Fruit fly (Drosophila melanogaster) S2 (cell line): ENCODE measurements around the gene CG17283.
"Not testable (repeated sequence)": the region's sequence is repeated elsewhere in the genome, so short reads cannot be mapped to it uniquely, and the experiment has no call there.

Experiments
- CG8478 ChIP-seq: fragments of >200 bp; optimal IDR thresholded peaks from 2 replicates; lab custom pipeline; 2018
- CTCF ChIP-seq, 2 experiments: fragments of >200 bp; optimal IDR thresholded peaks; 2 replicates each; lab custom pipeline; 2018

The CG17283 gene

DNA sequence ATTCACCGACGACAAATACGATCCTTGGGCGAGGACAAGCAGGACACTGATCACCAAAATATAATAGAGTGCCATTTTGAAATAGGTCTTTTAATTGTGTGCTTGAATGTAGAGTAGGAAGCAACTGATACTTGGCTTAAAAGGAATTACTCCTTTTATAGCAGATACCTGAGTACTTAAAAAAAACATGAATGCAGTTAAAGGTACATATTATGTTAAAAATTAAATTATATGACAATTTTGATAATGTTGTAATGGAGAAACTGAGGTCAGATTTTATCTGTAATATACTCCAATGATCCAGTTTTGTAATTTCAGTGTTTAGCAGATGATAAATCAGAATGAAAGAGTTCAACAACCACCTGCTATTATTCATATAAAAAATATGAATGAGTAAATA lies 14.4 kb downstream of the CG17283 start, which contains the start of gene CG14332:
Gene CG14332 (minus strand): TSS at position 101 of the 400 bp plus-strand sequence.
- no peak for TF ChIP-seq CTCF (optimal IDR thresholded peaks at IDR 0.05; lab: Kevin White, UChicago)
- no peak for TF ChIP-seq CG8478 (lab: Kevin White, UChicago)

dm6 chr3R:17425417-17425915 lies 17.8 kb downstream of the CG17283 start, which contains the start of gene cysu:
Gene cysu (plus strand): TSS chr3R:17425768.
- TF ChIP-seq CG8478 (lab: Kevin White, UChicago) (no peak), CTCF (optimal IDR thresholded peaks at IDR 0.05; lab: Kevin White, UChicago) (no peak)

DNA sequence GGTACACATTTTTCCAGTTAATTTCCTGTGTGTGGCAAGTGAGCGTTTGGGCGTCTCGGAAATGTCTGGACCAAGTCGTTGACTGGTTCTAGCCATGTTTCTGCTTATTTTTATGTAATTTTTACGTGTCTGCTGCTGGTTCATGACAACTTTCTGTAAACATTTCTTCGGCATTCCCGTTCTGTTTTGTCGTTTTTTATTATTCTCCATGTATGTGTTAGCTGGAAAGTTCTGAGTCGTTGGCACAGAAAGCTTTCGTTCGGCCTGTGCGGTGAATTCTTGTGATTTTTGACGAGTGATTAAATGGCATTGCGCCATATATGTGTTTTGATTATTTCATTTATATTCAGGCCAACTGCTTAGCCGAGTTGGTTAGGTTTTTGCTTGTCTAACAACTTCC lies 18.6 kb downstream of the CG17283 start:
- no peak for TF ChIP-seq CG8478 (lab: Kevin White, UChicago)
- no peak for TF ChIP-seq CTCF (optimal IDR thresholded peaks at IDR 0.05; lab: Kevin White, UChicago)

DNA sequence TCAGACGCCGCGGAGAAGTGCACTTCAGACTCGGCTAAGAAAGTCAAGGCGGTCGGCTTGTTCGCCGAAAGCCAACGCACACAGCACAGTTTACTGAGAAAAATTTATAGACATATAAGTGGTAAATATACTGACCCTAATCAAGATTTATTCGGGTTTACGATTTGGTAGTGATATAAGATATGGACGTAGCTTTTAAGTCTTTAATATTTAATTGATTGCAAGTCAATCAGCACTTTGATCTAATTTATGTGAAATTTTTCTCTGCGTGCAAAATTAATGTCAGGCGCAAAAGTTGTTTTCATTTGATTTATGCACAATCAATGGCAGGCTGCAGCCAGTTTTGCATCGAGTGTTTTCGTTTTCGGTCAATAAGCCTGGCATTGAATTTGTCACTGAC lies 22.8 kb downstream of the CG17283 start:
- TF ChIP-seq CTCF (optimal IDR thresholded peaks at IDR 0.05; lab: Kevin White, UChicago) (no peak), CG8478 (lab: Kevin White, UChicago) (no peak)

dm6 chr3R:17433117-17433516 lies 25.4 kb downstream of the CG17283 start:
- no peak for TF ChIP-seq CTCF (optimal IDR thresholded peaks at IDR 0.05; lab: Kevin White, UChicago)
- no peak for TF ChIP-seq CG8478 (lab: Kevin White, UChicago)

DNA sequence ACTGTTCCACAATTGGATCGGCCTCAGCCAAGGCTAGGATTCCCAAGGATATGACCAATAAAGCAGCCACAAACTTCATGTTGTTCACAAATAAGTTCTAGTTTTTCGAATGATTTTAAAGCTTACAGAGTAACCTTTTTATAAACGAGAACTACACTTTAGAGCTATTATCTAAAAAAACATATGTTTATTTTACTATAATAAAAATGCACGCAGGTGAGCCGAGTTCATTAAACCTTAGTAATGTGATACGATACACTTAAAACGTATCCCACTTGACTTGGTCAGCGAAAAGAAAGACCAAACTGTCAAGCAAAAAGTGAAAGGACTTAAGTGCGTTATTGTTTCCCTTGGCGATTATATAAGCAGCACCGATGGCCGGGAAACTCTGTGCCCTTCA lies 26.7 kb downstream of the CG17283 start, which contains the start of gene CG44090:
Gene CG44090 (minus strand): TSS at position 101 of the 400 bp plus-strand sequence.
- TF ChIP-seq CTCF (optimal IDR thresholded peaks at IDR 0.05; lab: Kevin White, UChicago) (no peak), CG8478 (lab: Kevin White, UChicago) (no peak)

dm6 chr3R:17440628-17441027 lies 33.0 kb downstream of the CG17283 start, which contains the start of gene CG14331:
Gene CG14331 (minus strand): TSS chr3R:17440728.
- TF ChIP-seq CG8478 (lab: Kevin White, UChicago) (no peak), CTCF (optimal IDR thresholded peaks at IDR 0.05; lab: Kevin White, UChicago) (no peak)

DNA sequence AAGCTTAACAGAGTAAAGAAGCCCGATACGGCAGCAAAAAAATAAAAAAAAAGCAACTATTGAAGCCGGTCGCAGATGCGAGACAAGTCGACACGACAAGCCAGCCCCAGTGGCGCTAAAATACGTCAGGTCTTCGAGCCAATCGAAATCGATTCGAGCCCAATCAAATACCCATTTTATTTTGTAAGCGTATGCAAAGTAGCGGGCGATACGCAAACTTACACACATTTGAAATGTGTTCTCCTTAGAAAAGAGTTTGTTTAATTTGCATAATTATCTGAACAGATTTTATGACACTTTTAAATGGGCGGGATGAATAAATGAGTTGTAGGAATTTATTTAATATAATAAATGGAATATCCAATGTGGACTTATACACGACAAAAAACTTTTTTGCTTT lies 39.9 kb downstream of the CG17283 start:
- no peak for TF ChIP-seq CTCF (optimal IDR thresholded peaks at IDR 0.05; lab: Kevin White, UChicago)
- no peak for TF ChIP-seq CG8478 (lab: Kevin White, UChicago)

DNA sequence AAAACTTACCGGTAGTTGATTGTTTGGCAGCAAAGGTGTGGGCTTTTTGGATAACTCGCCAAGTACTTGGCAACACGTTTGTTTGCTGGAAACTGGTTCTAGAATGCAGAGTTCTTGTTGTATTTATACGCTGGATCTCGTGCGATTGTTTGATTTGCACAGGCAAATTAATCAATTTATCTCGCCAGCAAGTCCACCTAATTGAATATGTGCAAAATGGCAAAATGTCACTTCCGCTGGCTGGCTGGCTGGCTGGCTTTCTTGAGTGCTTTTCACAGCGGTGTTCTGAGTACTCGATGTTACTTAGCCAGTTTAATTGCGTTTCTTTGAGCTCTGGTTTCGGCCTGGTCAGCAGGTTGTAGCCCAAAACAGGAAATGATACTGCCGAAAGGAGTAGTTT lies 41.1 kb downstream of the CG17283 start, which contains the start of gene Eh:
Gene Eh (minus strand): TSS at position 101 of the 400 bp plus-strand sequence.
- TF ChIP-seq CG8478 (lab: Kevin White, UChicago) (no peak), CTCF (optimal IDR thresholded peaks at IDR 0.05; lab: Kevin White, UChicago) (no peak)

- no peak for TF ChIP-seq CG8478 (lab: Kevin White, UChicago)
- peak; percentile 84 to 91 for TF ChIP-seq CTCF (optimal IDR thresholded peaks at IDR 0.05; lab: Kevin White, UChicago)
Observed at dm6 chr3R:17449402-17449801, 41.7 kb downstream of the CG17283 start.

DNA sequence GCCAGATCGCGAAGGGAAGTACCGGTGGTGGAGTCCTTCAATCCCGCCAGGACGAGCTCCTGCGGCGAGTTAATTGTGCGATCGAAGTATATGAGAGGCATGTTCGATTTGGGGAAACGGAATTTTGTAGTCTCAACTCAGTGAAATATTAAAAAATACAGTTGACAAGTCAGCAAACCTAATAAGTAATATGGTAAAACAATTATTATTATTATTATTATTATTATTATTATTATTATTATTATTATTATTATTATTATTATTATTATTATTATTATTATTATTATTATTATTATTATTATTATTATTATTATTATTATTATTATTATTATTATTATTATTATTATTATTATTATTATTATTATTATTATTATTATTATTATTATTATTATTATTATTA lies 49.0 kb downstream of the CG17283 start, which contains the start of gene CG14330:
Gene CG14330 (minus strand): TSS at position 101 of the 400 bp plus-strand sequence.
- TF ChIP-seq CTCF (optimal IDR thresholded peaks at IDR 0.05; lab: Kevin White, UChicago); CG8478 (lab: Kevin White, UChicago): not testable (repeated sequence)
